Worm (Caenorhabditis elegans) whole organism, L4/young adult: ENCODE measurements around the gene F07E5.8.

Source experiments
- W03F9.2 ChIP-seq: fragments of 150-350 bp; optimal IDR thresholded peaks from 2 replicates; lab custom pipeline; 2014; ENCODE audit warnings: missing biosample characterization, missing genetic modification characterization
- dao-5 ChIP-seq: sonication (generic microtip); optimal IDR thresholded peaks from 2 replicates; lab custom pipeline; 2016; ENCODE audit warnings: missing genotype, missing genetic modification characterization, moderate library complexity, missing compliant biosample characterization
- him-1 ChIP-seq: sonication (generic microtip); optimal IDR thresholded peaks from 2 replicates; lab custom pipeline; 2016; ENCODE audit warnings: missing genotype, missing genetic modification reagents, missing genetic modification characterization, missing compliant biosample characterization

F07E5.8 gene

ce11 chrII:2075513-2075912, at the start of gene F07E5.8:
TSS of gene F07E5.8 (minus strand) at chrII:2075613.
- TF ChIP-seq dao-5 (tag; lab: Kevin White, UChicago) = no peak
- TF ChIP-seq him-1 (tag; lab: Kevin White, UChicago) = no peak
- no peak for TF ChIP-seq W03F9.2 (tag; lab: Kevin White, UChicago)

DNA sequence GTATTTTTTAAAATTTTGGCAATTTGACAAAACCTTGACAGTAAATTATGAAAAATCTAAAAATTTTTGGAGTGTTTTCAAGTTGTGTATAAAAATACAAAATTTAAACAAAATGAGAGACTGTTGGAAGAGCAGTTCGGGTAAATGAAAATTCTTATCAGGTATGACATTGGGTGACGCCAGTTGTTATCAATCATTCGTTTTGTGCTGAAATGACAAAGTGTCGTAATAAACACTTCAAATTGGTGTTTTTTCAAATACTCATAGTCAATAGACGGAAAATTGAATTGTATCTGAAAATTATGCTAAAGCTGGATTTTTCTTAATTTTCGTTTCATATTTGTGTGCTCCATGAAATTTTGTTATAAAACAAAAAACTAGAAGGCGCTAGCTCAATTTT, 47.3 kb upstream of the F07E5.8 start:
- TF ChIP-seq dao-5 (tag; lab: Kevin White, UChicago) = no peak
- TF ChIP-seq him-1 (tag; lab: Kevin White, UChicago) = no peak
- TF ChIP-seq W03F9.2 (tag; lab: Kevin White, UChicago) = no peak

- no peak for TF ChIP-seq W03F9.2 (tag; lab: Kevin White, UChicago)
- TF ChIP-seq dao-5 (tag; lab: Kevin White, UChicago) = no peak
- no peak for TF ChIP-seq him-1 (tag; lab: Kevin White, UChicago)
Observed at ce11 chrII:2122091-2122490, 46.7 kb upstream of the F07E5.8 start, which contains the start of gene math-37. TSS of gene math-37 (minus strand) at chrII:2122191.

DNA sequence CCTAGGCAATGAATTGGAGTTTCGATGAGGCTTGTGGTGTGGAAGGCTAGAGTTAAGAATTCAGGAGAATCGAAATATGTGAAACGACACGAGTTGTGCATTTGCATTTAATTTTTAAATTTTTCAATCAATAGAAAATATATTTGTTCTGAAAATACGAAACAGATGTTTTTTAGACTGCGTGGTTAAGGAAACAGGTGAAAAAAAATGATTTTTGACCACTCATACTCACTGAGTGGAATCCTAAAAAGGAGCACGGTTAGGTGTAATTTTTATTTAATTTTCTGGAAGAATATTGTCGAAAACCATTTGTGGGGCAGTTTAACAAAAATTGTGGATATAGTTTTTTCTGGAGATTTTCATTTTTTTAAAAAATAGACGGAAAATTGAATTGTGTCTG, 41.4 kb upstream of the F07E5.8 start, which contains the start of gene srh-195:
TSS of gene srh-195 (minus strand) at position 101 of the 400 bp plus-strand sequence.
- TF ChIP-seq him-1 (tag; lab: Kevin White, UChicago) = no peak
- no peak for TF ChIP-seq W03F9.2 (tag; lab: Kevin White, UChicago)
- TF ChIP-seq dao-5 (tag; lab: Kevin White, UChicago) = no peak

DNA sequence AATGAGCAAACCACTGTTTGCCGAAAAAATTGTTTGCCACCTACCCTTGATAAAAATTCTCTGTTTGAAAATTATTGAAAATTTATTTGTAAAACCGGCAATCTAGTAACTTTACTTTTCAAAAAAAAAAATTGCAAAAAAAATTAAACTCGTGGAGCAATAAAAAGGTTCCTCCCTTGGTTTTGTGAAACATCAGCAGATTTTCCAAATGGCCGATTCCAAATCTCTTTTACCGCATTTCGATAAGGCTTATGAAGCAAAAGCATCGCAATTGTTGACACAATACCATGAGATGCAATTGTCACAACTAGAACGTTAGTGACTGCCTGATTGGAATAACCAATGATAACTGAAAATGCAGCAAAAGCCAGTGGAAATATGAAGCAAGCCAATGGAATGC, 39.1 kb upstream of the F07E5.8 start:
- TF ChIP-seq W03F9.2 (tag; lab: Kevin White, UChicago) = no peak
- no peak for TF ChIP-seq him-1 (tag; lab: Kevin White, UChicago)
- TF ChIP-seq dao-5 (tag; lab: Kevin White, UChicago) = no peak

DNA sequence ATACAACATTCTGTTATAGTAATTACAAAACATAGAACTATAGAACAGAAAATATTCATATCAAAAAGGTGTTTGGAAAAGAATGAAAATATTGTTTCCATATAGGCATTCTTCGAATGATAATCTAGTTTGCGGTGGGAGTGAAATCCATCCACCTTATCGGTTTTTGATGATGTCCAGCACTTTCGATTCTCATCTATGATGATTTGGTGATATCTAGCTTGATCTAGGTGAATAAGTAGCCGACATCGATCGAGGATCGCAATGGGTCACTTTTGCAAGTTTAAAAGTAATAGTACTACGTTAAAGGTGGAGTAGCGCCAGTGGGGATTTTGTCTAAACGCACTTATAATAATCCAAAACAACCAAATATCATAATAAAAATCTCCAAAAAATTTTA, 37.5 kb upstream of the F07E5.8 start, which contains the start of gene R52.6:
TSS of gene R52.6 (minus strand) at position 101 of the 400 bp plus-strand sequence.
- no peak for TF ChIP-seq dao-5 (tag; lab: Kevin White, UChicago)
- no peak for TF ChIP-seq W03F9.2 (tag; lab: Kevin White, UChicago)
- no peak for TF ChIP-seq him-1 (tag; lab: Kevin White, UChicago)

DNA sequence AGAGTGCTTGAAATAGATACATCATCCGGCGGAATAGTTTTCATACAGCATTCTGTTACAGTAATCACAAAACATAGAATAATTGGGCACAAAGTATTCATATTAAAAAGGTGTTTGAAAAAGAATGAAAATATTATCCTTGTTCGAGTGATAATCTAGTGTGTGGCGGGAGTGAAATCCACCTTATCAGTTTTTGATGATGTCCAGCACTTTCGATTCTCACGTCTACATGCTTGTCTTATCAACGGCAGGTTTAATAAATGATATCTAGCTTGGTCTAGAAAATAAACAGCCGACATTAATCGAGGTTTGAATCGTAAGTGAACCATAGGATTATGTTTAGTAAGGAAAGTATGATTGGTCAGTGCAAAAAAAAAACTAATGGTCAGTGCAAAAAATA, 34.5 kb upstream of the F07E5.8 start, which contains the start of gene R52.5:
TSS of gene R52.5 (minus strand) at position 101 of the 400 bp plus-strand sequence.
- TF ChIP-seq him-1 (tag; lab: Kevin White, UChicago) = no peak

DNA sequence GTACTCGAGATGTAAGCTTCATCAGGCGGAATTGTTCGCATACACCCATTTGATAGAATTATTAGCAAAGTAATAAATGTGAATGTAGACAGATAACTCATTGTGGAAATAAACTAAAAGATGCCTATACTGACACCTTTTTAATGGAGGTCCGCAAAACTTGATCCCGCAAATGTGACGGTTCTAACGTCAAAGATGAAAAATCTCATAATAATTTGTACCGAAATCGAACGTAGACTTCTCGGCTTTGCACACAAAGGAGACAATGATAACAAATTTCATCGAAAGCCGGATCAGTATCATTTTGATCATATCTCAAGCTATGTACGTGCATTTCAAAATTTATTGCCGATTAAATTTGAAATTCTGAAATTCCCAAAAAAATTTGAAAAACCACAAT, 32.9 kb upstream of the F07E5.8 start, which contains the start of gene R52.4:
TSS of gene R52.4 (minus strand) at position 101 of the 400 bp plus-strand sequence.
- TF ChIP-seq dao-5 (tag; lab: Kevin White, UChicago) (no peak), him-1 (tag; lab: Kevin White, UChicago) (no peak), W03F9.2 (tag; lab: Kevin White, UChicago) (no peak)

- TF ChIP-seq W03F9.2 (tag; lab: Kevin White, UChicago) = no peak
- no peak for TF ChIP-seq him-1 (tag; lab: Kevin White, UChicago)
- TF ChIP-seq dao-5 (tag; lab: Kevin White, UChicago) = no peak
Observed at ce11 chrII:2099139-2099976, 23.9 kb upstream of the F07E5.8 start, which contains the start of gene math-42. TSS of gene math-42 (plus strand) at chrII:2099926.

DNA sequence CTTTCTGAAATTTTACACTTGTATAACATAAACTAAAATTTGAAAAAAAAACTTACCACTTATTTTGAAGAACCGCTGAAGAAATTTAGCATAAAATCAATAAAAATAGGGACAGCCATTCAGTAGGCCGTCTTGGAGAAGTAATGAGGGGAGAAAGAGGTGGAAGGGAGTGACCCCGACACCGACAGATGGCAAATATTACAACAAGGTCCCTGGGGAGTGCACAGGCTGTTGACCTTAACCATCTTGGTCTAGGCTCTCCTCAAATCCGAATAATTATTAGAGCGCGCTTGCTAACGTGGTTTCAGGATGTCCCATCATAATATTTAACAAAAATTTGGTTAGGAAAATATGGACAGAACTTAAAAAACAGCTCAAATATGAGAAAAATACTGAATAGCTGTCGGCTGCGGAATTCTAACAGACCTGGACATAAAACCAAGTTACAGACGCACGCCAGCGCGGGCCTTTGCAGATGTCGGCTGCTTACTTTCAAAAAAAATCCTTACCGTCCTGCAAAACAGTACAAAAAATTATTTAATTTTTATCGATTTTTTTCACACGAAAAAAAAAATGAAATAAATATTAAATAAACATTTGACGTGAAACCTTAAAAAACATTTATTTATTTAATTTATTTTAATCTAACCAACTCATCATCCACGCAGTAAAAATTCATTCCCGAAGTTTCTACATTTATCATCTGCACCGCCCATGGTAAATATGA, 19.7 kb upstream of the F07E5.8 start, which contains the start of gene T16A1.2:
TSS of gene T16A1.2 (plus strand) at position 677 of the 727 bp plus-strand sequence.
- no peak for TF ChIP-seq W03F9.2 (tag; lab: Kevin White, UChicago)

- TF ChIP-seq W03F9.2 (tag; lab: Kevin White, UChicago) (no peak), him-1 (tag; lab: Kevin White, UChicago) (no peak), dao-5 (tag; lab: Kevin White, UChicago) (no peak)
Observed at ce11 chrII:2093456-2093926, 18.1 kb upstream of the F07E5.8 start, which contains the start of gene fbxb-37. TSS of gene fbxb-37 (minus strand) at chrII:2093876.

ce11 chrII:2091972-2092371, 16.6 kb upstream of the F07E5.8 start, which contains the start of gene T16A1.10:
TSS of gene T16A1.10 (minus strand) at chrII:2092094.
- no peak for TF ChIP-seq dao-5 (tag; lab: Kevin White, UChicago)

DNA sequence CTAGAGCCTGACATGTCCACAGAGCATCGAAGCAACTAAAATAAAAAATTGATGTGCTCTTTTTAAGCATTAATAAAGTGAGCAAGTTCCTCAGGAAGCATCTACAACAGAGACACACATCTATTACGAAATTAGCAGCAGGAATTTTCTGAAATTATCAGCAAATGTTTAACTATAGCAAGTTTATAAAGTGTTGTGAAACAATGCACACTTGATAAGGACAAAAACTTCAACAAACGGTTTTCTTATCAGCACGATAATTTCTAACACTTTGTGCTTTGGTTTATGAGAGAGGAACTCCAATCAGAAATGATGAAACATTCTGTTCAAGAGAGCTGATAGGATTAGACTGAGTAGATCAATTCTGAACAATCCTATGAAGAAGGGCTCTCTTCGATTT, 15.2 kb upstream of the F07E5.8 start, which contains the start of gene trpl-5:
TSS of gene trpl-5 (minus strand) at position 32 of the 400 bp plus-strand sequence.
- TF ChIP-seq W03F9.2 (tag; lab: Kevin White, UChicago) (no peak), him-1 (tag; lab: Kevin White, UChicago) (no peak), dao-5 (tag; lab: Kevin White, UChicago) (no peak)
